Worm (Caenorhabditis elegans) whole organism, early embryonic: Measurements from ENCODE around the gene K08B12.1.

ENCODE experiments used
- B0310.2 ChIP-seq: sonication (generic microtip); optimal IDR thresholded peaks from 2 replicates; lab custom pipeline; 2016; ENCODE audit warnings: mild to moderate bottlenecking, missing genetic modification characterization, missing compliant biosample characterization
- aly-1 ChIP-seq: sonication (generic microtip); optimal IDR thresholded peaks from 2 replicates; lab custom pipeline; 2016; ENCODE audit warnings: missing genetic modification characterization, missing compliant biosample characterization
- ama-1 ChIP-seq: fragments of 150-350 bp; optimal IDR thresholded peaks from 2 replicates; lab custom pipeline; 2014
- ceh-13 ChIP-seq: fragments of 200-800 bp; sonication (Bioruptor generic); optimal IDR thresholded peaks from 2 replicates; lab custom pipeline; 2018; ENCODE audit warnings: mild to moderate bottlenecking, missing genetic modification characterization, missing compliant biosample characterization
- ceh-36 ChIP-seq: sonication (generic microtip); optimal IDR thresholded peaks from 2 replicates; lab custom pipeline; 2016; ENCODE audit warnings: missing genetic modification characterization, inconsistent platforms, missing compliant biosample characterization
- ets-7 ChIP-seq: sonication (generic microtip); optimal IDR thresholded peaks from 2 replicates; lab custom pipeline; 2016; ENCODE audit warnings: missing genotype, missing genetic modification characterization, missing compliant biosample characterization
- flt-1 ChIP-seq: fragments of 200-800 bp; sonication (Bioruptor generic); IDR thresholded peaks from 2 replicates; pipeline ENCODE4 v1.3.6; 2022; ENCODE audit warnings: missing genetic modification characterization, missing compliant biosample characterization
- hnd-1 ChIP-seq: sonication (generic microtip); optimal IDR thresholded peaks from 2 replicates; lab custom pipeline; 2016; ENCODE audit warnings: missing genetic modification characterization, missing compliant biosample characterization
- pes-1 ChIP-seq: fragments of 200-800 bp; sonication (Bioruptor generic); IDR thresholded peaks from 2 replicates; pipeline ENCODE4 v1.3.6; 2022; ENCODE audit warnings: missing genetic modification reagents, missing genetic modification characterization, missing compliant biosample characterization
- tbx-11 ChIP-seq: fragments of 200-800 bp; sonication (Bioruptor generic); IDR thresholded peaks from 2 replicates; pipeline ENCODE4 v1.3.6; 2022; ENCODE audit warnings: missing genetic modification characterization, missing compliant biosample characterization
- tbx-37 ChIP-seq: fragments of 200-800 bp; sonication (Bioruptor generic); conservative IDR thresholded peaks from 2 replicates; pipeline ENCODE4 v1.3.6; 2022; ENCODE audit warnings: missing genetic modification reagents, missing genetic modification characterization, missing compliant biosample characterization

- no peak for TF ChIP-seq ama-1
- TF ChIP-seq pes-1 (GFP tag; lab: Robert Waterston, UW) = 0 out of 2 replicates have a peak, but pooled peaks have one; percentile 49
- TF ChIP-seq aly-1 = peak; percentile 27
- TF ChIP-seq ets-7 = no peak
- TF ChIP-seq ceh-36 (tag; lab: Kevin White, UChicago) = no peak
- no peak for TF ChIP-seq ceh-13 (GFP tag; lab: Kevin White, UChicago)
- TF ChIP-seq tbx-11 (GFP tag; lab: Robert Waterston, UW) = no peak
- no peak for TF ChIP-seq hnd-1 (tag; lab: Kevin White, UChicago)
- TF ChIP-seq B0310.2 = no peak
- TF ChIP-seq tbx-37 = no peak
- TF ChIP-seq flt-1 (GFP tag; lab: Robert Waterston, UW) = no peak
Observed at ce11 chrV:6224494-6224959, 34.6 kb upstream of the K08B12.1 start.
